Worm (Caenorhabditis elegans) whole organism, L2 larva: ENCODE measurements around the gene Y51A2B.2.

ENCODE experiments used
- C34F6.9 ChIP-seq: fragments of 150-350 bp; optimal IDR thresholded peaks from 2 replicates; lab custom pipeline; 2014; ENCODE audit warnings: missing biosample characterization, missing genetic modification characterization
- F13H6.1 ChIP-seq: sonication (generic microtip); optimal IDR thresholded peaks from 2 replicates; lab custom pipeline; 2016; ENCODE audit warnings: missing genetic modification characterization, missing compliant biosample characterization
- R02D3.7 ChIP-seq: fragments of 150-350 bp; optimal IDR thresholded peaks from 2 replicates; lab custom pipeline; 2014; ENCODE audit warnings: missing biosample characterization, missing genetic modification characterization
- Y55F3AM.14 ChIP-seq: fragments of 200-800 bp; sonication (Bioruptor generic); optimal IDR thresholded peaks from 2 replicates; lab custom pipeline; 2018; ENCODE audit warnings: mild to moderate bottlenecking, missing genetic modification characterization, missing compliant biosample characterization
- ZK546.5 ChIP-seq: sonication (generic microtip); optimal IDR thresholded peaks from 2 replicates; lab custom pipeline; 2017; ENCODE audit warnings: missing biosample characterization, missing genetic modification characterization
- alr-1 ChIP-seq: fragments of 150-350 bp; optimal IDR thresholded peaks from 2 replicates; lab custom pipeline; 2014; ENCODE audit warnings: missing biosample characterization, missing genetic modification characterization
- aly-2 ChIP-seq: fragments of 150-350 bp; optimal IDR thresholded peaks from 2 replicates; lab custom pipeline; 2014; ENCODE audit warnings: missing biosample characterization, missing genetic modification characterization
- ama-1 ChIP-seq: fragments of 150-350 bp; optimal IDR thresholded peaks from 2 replicates; lab custom pipeline; 2018; ENCODE audit warnings: inconsistent platforms
- ceh-16 ChIP-seq: fragments of 150-350 bp; optimal IDR thresholded peaks from 2 replicates; lab custom pipeline; 2014; ENCODE audit warnings: missing biosample characterization, missing genetic modification characterization
- ceh-82 ChIP-seq: fragments of 150-350 bp; optimal IDR thresholded peaks from 2 replicates; lab custom pipeline; 2014; ENCODE audit warnings: missing biosample characterization, missing genetic modification characterization
- crh-2 ChIP-seq: sonication (generic microtip); optimal IDR thresholded peaks from 2 replicates; lab custom pipeline; 2017; ENCODE audit warnings: missing biosample characterization, missing genetic modification characterization
- dmd-4 ChIP-seq: sonication (generic microtip); optimal IDR thresholded peaks from 2 replicates; lab custom pipeline; 2017; ENCODE audit warnings: missing biosample characterization, missing genetic modification characterization
- egl-27 ChIP-seq: sonication (generic microtip); optimal IDR thresholded peaks from 3 replicates; lab custom pipeline; 2017; ENCODE audit warnings: missing biosample characterization, missing genetic modification reagents, missing genetic modification characterization
- elt-3 ChIP-seq: sonication (generic microtip); optimal IDR thresholded peaks from 2 replicates; lab custom pipeline; 2017; ENCODE audit warnings: missing biosample characterization, missing genetic modification characterization
- lin-11 ChIP-seq: fragments of 150-350 bp; sonication (generic microtip); optimal IDR thresholded peaks from 2 replicates; lab custom pipeline; 2014; ENCODE audit warnings: missing biosample characterization, missing genetic modification characterization, inconsistent platforms, mixed read lengths
- lin-13 ChIP-seq: fragments of 150-350 bp; optimal IDR thresholded peaks from 2 replicates; lab custom pipeline; 2014; ENCODE audit warnings: missing biosample characterization, missing genetic modification reagents, missing genetic modification characterization
- lin-39 ChIP-seq: fragments of 150-350 bp; optimal IDR thresholded peaks from 2 replicates; lab custom pipeline; 2014; ENCODE audit warnings: missing biosample characterization, missing genetic modification reagents, missing genetic modification characterization
- lsy-2 ChIP-seq, 2 experiments: fragments of 150-350 bp in 1 of 2; sonication (generic microtip) in 1 of 2; optimal IDR thresholded peaks; 2 replicates each; lab custom pipeline; 2014 to 2017; ENCODE audit warnings: missing biosample characterization in 2 of 2, missing genetic modification characterization in 2 of 2
- mab-5 ChIP-seq: fragments of 150-350 bp; optimal IDR thresholded peaks from 2 replicates; lab custom pipeline; 2014; ENCODE audit warnings: missing biosample characterization, missing genetic modification characterization
- mbf-1 ChIP-seq: sonication (generic microtip); optimal IDR thresholded peaks from 2 replicates; lab custom pipeline; 2017; ENCODE audit warnings: missing biosample characterization, missing genetic modification characterization
- mdl-1 ChIP-seq, 2 experiments: fragments of 150-350 bp in 1 of 2; sonication (generic microtip) in 1 of 2; optimal IDR thresholded peaks; 2 replicates each; lab custom pipeline; 2017; ENCODE audit warnings: missing biosample characterization in 2 of 2, missing genetic modification characterization in 2 of 2
- nhr-12 ChIP-seq: fragments of 150-350 bp; optimal IDR thresholded peaks from 2 replicates; lab custom pipeline; 2014; ENCODE audit warnings: missing biosample characterization, missing genetic modification characterization
- nhr-129 ChIP-seq: fragments of 150-350 bp; optimal IDR thresholded peaks from 2 replicates; lab custom pipeline; 2014; ENCODE audit warnings: missing biosample characterization, missing genetic modification characterization
- nhr-6 ChIP-seq: fragments of 150-350 bp; optimal IDR thresholded peaks from 2 replicates; lab custom pipeline; 2014; ENCODE audit warnings: missing biosample characterization, missing genetic modification characterization
- peb-1 ChIP-seq: fragments of 150-350 bp; optimal IDR thresholded peaks from 2 replicates; lab custom pipeline; 2014; ENCODE audit warnings: missing biosample characterization, missing genetic modification characterization
- sem-4 ChIP-seq: fragments of 150-350 bp; optimal IDR thresholded peaks from 2 replicates; lab custom pipeline; 2014; ENCODE audit warnings: missing biosample characterization, missing genetic modification reagents, missing genetic modification characterization
- skn-1 ChIP-seq: sonication (generic microtip); optimal IDR thresholded peaks from 2 replicates; lab custom pipeline; 2017; ENCODE audit warnings: missing biosample characterization, missing genetic modification characterization
- sma-9 ChIP-seq, 2 experiments: fragments of 150-350 bp in 1 of 2; sonication (generic microtip) in 1 of 2; optimal IDR thresholded peaks; 2 replicates each; lab custom pipeline; 2014 to 2016; ENCODE audit warnings: missing genetic modification characterization in 2 of 2, mild to moderate bottlenecking in 1 of 2, missing biosample characterization in 1 of 2, missing compliant biosample characterization in 1 of 2, missing genetic modification reagents in 1 of 2, moderate library complexity in 1 of 2
- unc-39 ChIP-seq: fragments of 150-350 bp; optimal IDR thresholded peaks from 2 replicates; lab custom pipeline; 2014; ENCODE audit warnings: missing biosample characterization, missing genetic modification characterization
- unc-55 ChIP-seq: fragments of 150-350 bp; sonication (generic microtip); optimal IDR thresholded peaks from 3 replicates; lab custom pipeline; 2014; ENCODE audit warnings: missing biosample characterization, missing genetic modification reagents, missing genetic modification characterization
- unc-62 ChIP-seq: fragments of 150-350 bp; optimal IDR thresholded peaks from 2 replicates; lab custom pipeline; 2014; ENCODE audit warnings: missing biosample characterization, missing genetic modification reagents, missing genetic modification characterization
- ztf-1 ChIP-seq: fragments of 200-800 bp; sonication (Bioruptor generic); conservative IDR thresholded peaks from 2 replicates; pipeline ENCODE4 v1.3.6; 2022; ENCODE audit warnings: missing genetic modification characterization, missing compliant biosample characterization
- ztf-11 ChIP-seq: sonication (generic microtip); optimal IDR thresholded peaks from 2 replicates; lab custom pipeline; 2017; ENCODE audit warnings: missing biosample characterization, missing genetic modification characterization
- ztf-4 ChIP-seq: fragments of 150-350 bp; optimal IDR thresholded peaks from 2 replicates; lab custom pipeline; 2014; ENCODE audit warnings: missing biosample characterization, missing genetic modification characterization

Y51A2B.2 gene

ce11 chrV:18355742-18356141 is 18.6 kb upstream of the Y51A2B.2 start, which contains the start of gene C08E8.2:
TSS of gene C08E8.2 (minus strand) at chrV:18355842.
- TF ChIP-seq nhr-12 (no peak), ceh-82 (tag; lab: Kevin White, UChicago) (no peak), unc-39 (tag; lab: Kevin White, UChicago) (no peak), mbf-1 (tag; lab: Kevin White, UChicago) (no peak), crh-2 (no peak), elt-3 (tag; lab: Kevin White, UChicago) (no peak), dmd-4 (tag; lab: Kevin White, UChicago) (no peak), Y55F3AM.14 (GFP tag; lab: Kevin White, UChicago) (no peak), nhr-6 (no peak), ztf-4 (tag; lab: Kevin White, UChicago) (no peak), F13H6.1 (tag; lab: Kevin White, UChicago) (no peak), mab-5 (tag; lab: Kevin White, UChicago) (no peak), ztf-1 (no peak), peb-1 (tag; lab: Kevin White, UChicago) (no peak), ceh-16 (no peak), unc-62 (GFP tag; lab: Kevin White, UChicago) (no peak), skn-1 (no peak)

ce11 chrV:18359888-18360287 is 14.4 kb upstream of the Y51A2B.2 start, which contains the start of gene C08E8.5:
TSS of gene C08E8.5 (minus strand) at chrV:18359988.
- TF ChIP-seq unc-39 (tag; lab: Kevin White, UChicago) (no peak), ztf-11 (no peak), peb-1 (tag; lab: Kevin White, UChicago) (no peak), lin-13 (GFP tag; lab: Kevin White, UChicago) (no peak)

ce11 chrV:18362402-18362801 is 11.9 kb upstream of the Y51A2B.2 start, which contains the start of gene C08E8.1:
TSS of gene C08E8.1 (minus strand) at chrV:18362502.
- TF ChIP-seq ceh-16 (no peak), dmd-4 (tag; lab: Kevin White, UChicago) (no peak), C34F6.9 (tag; lab: Kevin White, UChicago) (no peak), ceh-82 (tag; lab: Kevin White, UChicago) (no peak), ztf-11 (no peak), egl-27 (tag; lab: Kevin White, UChicago) (no peak), skn-1 (no peak), sem-4 (tag; lab: Kevin White, UChicago) (no peak), ama-1 (no peak)
- TF ChIP-seq, all 48 proteins: peak for 0

ce11 chrV:18364558-18364957 is 9.7 kb upstream of the Y51A2B.2 start, which contains the start of gene C08E8.9:
TSS of gene C08E8.9 (plus strand) at chrV:18364858.
- TF ChIP-seq R02D3.7 (tag; lab: Kevin White, UChicago): no peak
- TF ChIP-seq dmd-4 (tag; lab: Kevin White, UChicago): no peak
- TF ChIP-seq aly-2: no peak

ce11 chrV:18368322-18368721 is 6.0 kb upstream of the Y51A2B.2 start, which contains the start of gene C08E8.6:
TSS of gene C08E8.6 (minus strand) at chrV:18368422.
- TF ChIP-seq lin-39 (tag; lab: Kevin White, UChicago) (no peak), sem-4 (tag; lab: Kevin White, UChicago) (no peak), mdl-1 (tag; optimal IDR thresholded peaks at IDR 0.05; lab: Kevin White, UChicago) (no peak), ZK546.5 (tag; lab: Kevin White, UChicago) (no peak), nhr-129 (tag; lab: Kevin White, UChicago) (no peak), sma-9 (GFP tag; optimal IDR thresholded peaks at IDR 0.05; lab: Kevin White, UChicago) (no peak), sma-9 (tag; optimal IDR thresholded peaks at IDR 0.05; lab: Kevin White, UChicago) (no peak), lin-11 (tag; lab: Kevin White, UChicago) (no peak), ama-1 (no peak), unc-62 (GFP tag; lab: Kevin White, UChicago) (no peak), lin-13 (GFP tag; lab: Kevin White, UChicago) (no peak), unc-55 (GFP tag; lab: Kevin White, UChicago) (no peak), skn-1 (no peak), lsy-2 (tag; optimal IDR thresholded peaks at IDR 0.05; lab: Kevin White, UChicago) (no peak), alr-1 (no peak), C34F6.9 (tag; lab: Kevin White, UChicago) (no peak)
- TF ChIP-seq, all 48 proteins: peak for 0
